Worm (Caenorhabditis elegans): ENCODE data around the gene F47D12.7.

Gene F47D12.7

ce11 chrIII:6280070-6280596 lies 15.7 kb downstream of the F47D12.7 start, which contains the start of gene hmg-1.2 (continued):
- no peak for TF ChIP-seq lim-7 (GFP tag; IDR thresholded peaks at IDR 0.05)
- no peak for TF ChIP-seq nhr-111 (GFP tag; optimal IDR thresholded peaks at IDR 0.05)
- no peak for TF ChIP-seq ZK337.2 (GFP tag; IDR thresholded peaks at IDR 0.05)
- no peak for TF ChIP-seq nhr-76 (tag; optimal IDR thresholded peaks at IDR 0.05)
- no peak for TF ChIP-seq F26F4.8 (GFP tag; conservative IDR thresholded peaks at IDR 0.05)
- TF ChIP-seq Y105C5A.15 (GFP tag; IDR thresholded peaks at IDR 0.05) = no peak
- TF ChIP-seq rbr-2 (tag; optimal IDR thresholded peaks at IDR 0.05) = peak; percentile 92
- TF ChIP-seq dve-1 (tag; optimal IDR thresholded peaks at IDR 0.05; ENCODE audit: insufficient read depth) = peak; percentile 84
- no peak for TF ChIP-seq lir-3 (tag; optimal IDR thresholded peaks at IDR 0.05)
- TF ChIP-seq unc-62 (GFP tag; optimal IDR thresholded peaks at IDR 0.05 in 1 of 2) = peak in 1 of 2 experiments; percentile 99
- no peak for TF ChIP-seq unc-62 (tag; optimal IDR thresholded peaks at IDR 0.05)
- no peak for TF ChIP-seq egl-27 (tag; optimal IDR thresholded peaks at IDR 0.05)
- peak; percentile 54 to 83 for TF ChIP-seq lsy-2 (tag; optimal IDR thresholded peaks at IDR 0.05)
- peak; percentile 52 for TF ChIP-seq lin-38 (GFP tag; IDR thresholded peaks at IDR 0.05)
- peak; percentile 64; the same call in 1 of the 2 replicates for TF ChIP-seq dmd-8 (GFP tag; IDR thresholded peaks at IDR 0.05)
- TF ChIP-seq pqm-1 (tag; optimal IDR thresholded peaks at IDR 0.05) = no peak
- TF ChIP-seq Y48G9A.11 (GFP tag; IDR thresholded peaks at IDR 0.05) = no peak
- no peak for TF ChIP-seq R02D3.7 (tag; optimal IDR thresholded peaks at IDR 0.05)
- no peak for TF ChIP-seq ceh-44 (GFP tag; IDR thresholded peaks at IDR 0.05)
- peak; percentile 92 for TF ChIP-seq hmg-1.1 (GFP tag; IDR thresholded peaks at IDR 0.05)
- peak; percentile 75 for TF ChIP-seq nhr-10 (tag; optimal IDR thresholded peaks at IDR 0.05)
- TF ChIP-seq zfp-3 (GFP tag; conservative IDR thresholded peaks at IDR 0.05) = peak; percentile 70; the same call in 1 of the 2 replicates
- peak; percentile 39 for TF ChIP-seq nhr-6 (tag; optimal IDR thresholded peaks at IDR 0.05)

DNA sequence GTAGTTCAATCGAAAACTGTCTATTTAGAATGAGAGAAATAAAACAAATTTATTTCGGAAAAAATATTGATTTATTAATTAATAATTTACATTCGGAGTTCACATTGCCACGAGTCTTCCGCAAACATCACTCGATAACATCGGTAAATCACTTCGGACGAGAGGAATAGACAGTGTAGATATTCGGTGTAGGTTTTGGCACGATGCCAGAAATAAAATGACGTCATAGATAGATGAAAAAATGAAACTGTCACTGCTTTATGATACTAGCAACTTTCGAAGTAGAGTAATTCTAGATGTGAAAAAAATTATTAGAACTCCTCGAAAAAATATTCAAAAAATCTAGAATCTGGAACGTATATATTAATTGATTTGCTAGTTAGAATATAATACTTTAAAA lies 16.4 kb downstream of the F47D12.7 start:
- no peak for TF ChIP-seq hmg-1.1 (GFP tag; IDR thresholded peaks at IDR 0.05)
- TF ChIP-seq nhr-102 (tag; optimal IDR thresholded peaks at IDR 0.05) = no peak
- no peak for TF ChIP-seq hlh-30 (tag; optimal IDR thresholded peaks at IDR 0.05; ENCODE audit: insufficient read depth)
- TF ChIP-seq duxl-1 (tag; optimal IDR thresholded peaks at IDR 0.05; ENCODE audit: poor library complexity) = no peak
- TF ChIP-seq ceh-20 (GFP tag; IDR thresholded peaks at IDR 0.05) = no peak
- no peak for TF ChIP-seq Y105C5A.15 (GFP tag; IDR thresholded peaks at IDR 0.05)
- TF ChIP-seq mdl-1 (tag; optimal IDR thresholded peaks at IDR 0.05) = no peak
- TF ChIP-seq daf-12 (tag; optimal IDR thresholded peaks at IDR 0.05) = no peak
- no peak for TF ChIP-seq php-3 (GFP tag; IDR thresholded peaks at IDR 0.05)
- TF ChIP-seq set-16 (GFP tag; IDR thresholded peaks at IDR 0.05) = no peak
- no peak for TF ChIP-seq ceh-32 (tag; optimal IDR thresholded peaks at IDR 0.05; ENCODE audit: poor library complexity)
- no peak for TF ChIP-seq lin-13 (GFP tag; optimal IDR thresholded peaks at IDR 0.05)
- TF ChIP-seq F44E2.7 (GFP tag; IDR thresholded peaks at IDR 0.05) = no peak
- no peak for TF ChIP-seq T20F7.1 (GFP tag; optimal IDR thresholded peaks at IDR 0.05)
- TF ChIP-seq ztf-11 (tag; optimal IDR thresholded peaks at IDR 0.05) = no peak

DNA sequence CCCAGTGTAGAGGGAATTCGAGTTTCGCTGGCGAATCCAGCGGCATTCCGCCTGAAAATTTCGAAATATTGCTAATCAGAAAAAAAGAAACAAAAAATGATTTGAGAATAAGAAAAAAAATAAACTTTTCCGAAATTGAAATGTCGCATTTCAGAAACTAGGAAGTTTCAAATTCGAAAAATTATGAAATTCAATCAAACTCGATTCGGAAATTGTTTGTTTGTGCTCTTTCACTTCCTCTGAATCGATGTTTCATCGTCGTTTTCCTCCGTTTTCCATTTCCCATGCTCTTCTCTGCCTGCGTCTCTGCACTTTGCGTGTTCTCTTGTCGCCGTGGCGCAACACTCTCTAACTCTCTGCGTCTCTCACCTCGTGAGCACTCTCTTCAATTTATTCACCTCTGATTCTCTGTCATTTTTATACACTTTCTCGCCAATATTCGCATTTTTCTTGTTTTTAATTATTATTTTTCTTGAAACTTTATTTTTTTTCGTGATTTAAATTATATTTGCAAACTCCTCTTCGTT lies 17.5 kb downstream of the F47D12.7 start, which contains the start of gene C18F10.7:
Gene C18F10.7, minus strand, starts transcription at position 51 of the 527 bp plus-strand sequence.
- TF ChIP-seq unc-130 (GFP tag; optimal IDR thresholded peaks at IDR 0.05) (peak; percentile 61), aha-1 (tag) (peak; percentile 94), sdz-12 (GFP tag; optimal IDR thresholded peaks at IDR 0.05) (no peak), fkh-10 (GFP tag; optimal IDR thresholded peaks at IDR 0.05) (peak; percentile 9), D1046.2 (GFP tag; IDR thresholded peaks at IDR 0.05) (no peak), rbr-2 (tag; optimal IDR thresholded peaks at IDR 0.05) (peak; percentile 34), nhr-28 (tag; optimal IDR thresholded peaks at IDR 0.05) (peak; percentile 25), spr-1 (tag; optimal IDR thresholded peaks at IDR 0.05) (peak; percentile 13), nhr-102 (tag; optimal IDR thresholded peaks at IDR 0.05) (peak; percentile 1), mdl-1 (tag; optimal IDR thresholded peaks at IDR 0.05) (peak; percentile 84 to 94), unc-62 (GFP tag; optimal IDR thresholded peaks at IDR 0.05 in 1 of 2) (peak in 1 of 2 experiments; percentile 70), unc-62 (tag; optimal IDR thresholded peaks at IDR 0.05) (no peak), hmg-1.1 (GFP tag; IDR thresholded peaks at IDR 0.05) (peak; percentile 69), php-3 (GFP tag; IDR thresholded peaks at IDR 0.05) (0 out of 2 replicates have a peak, but pooled peaks have one; percentile 31), skn-1 (tag; optimal IDR thresholded peaks at IDR 0.05) (no peak), pha-4 (GFP tag; IDR thresholded peaks at IDR 0.05) (no peak), pha-4 (tag; optimal IDR thresholded peaks at IDR 0.05) (peak; percentile 60), nhr-6 (tag; optimal IDR thresholded peaks at IDR 0.05) (peak; percentile 21), zip-11 (GFP tag; IDR thresholded peaks at IDR 0.05) (no peak), hlh-30 (tag; optimal IDR thresholded peaks at IDR 0.05; ENCODE audit: insufficient read depth) (peak; percentile 95), arid-1 (GFP tag; conservative IDR thresholded peaks at IDR 0.05) (peak; percentile 53; the same call in 1 of the 2 replicates), Y48G9A.11 (GFP tag; IDR thresholded peaks at IDR 0.05) (peak; percentile 53)

Measured in whole organism, L4 larva.